Worm (Caenorhabditis elegans): ENCODE data around the gene ints-7.

Gene ints-7

DNA sequence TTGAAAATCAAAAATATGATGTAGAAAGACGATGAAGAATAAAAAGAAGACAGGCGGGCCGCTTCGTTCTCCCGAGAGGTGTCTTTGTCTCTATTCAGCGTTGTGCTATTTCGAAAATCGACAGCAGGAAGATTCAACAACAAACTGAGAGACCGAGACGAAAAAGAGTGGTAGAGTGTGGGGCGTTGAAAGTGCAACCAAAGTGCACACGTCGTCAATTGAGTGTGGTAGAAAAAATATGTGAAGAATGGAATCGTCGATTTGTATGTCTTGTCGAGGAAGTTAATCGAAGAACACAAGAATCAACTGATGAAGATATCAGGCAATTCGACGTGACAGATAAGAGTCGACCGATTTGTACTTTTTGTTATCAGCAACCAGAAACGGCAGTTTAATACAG, 36.5 kb downstream of the ints-7 start:
- TF ChIP-seq sem-4 (tag; optimal IDR thresholded peaks at IDR 0.05) (peak; percentile 35), lin-13 (GFP tag; optimal IDR thresholded peaks at IDR 0.05) (peak; percentile 35), unc-39 (tag; optimal IDR thresholded peaks at IDR 0.05) (no peak), ZK546.5 (tag; optimal IDR thresholded peaks at IDR 0.05) (no peak), unc-55 (GFP tag; optimal IDR thresholded peaks at IDR 0.05) (peak; percentile 46), nhr-21 (tag; optimal IDR thresholded peaks at IDR 0.05) (peak; percentile 78), gmeb-1 (tag; optimal IDR thresholded peaks at IDR 0.05) (peak; percentile 46), sma-3 (GFP tag; optimal IDR thresholded peaks at IDR 0.05) (peak; percentile 89), C34F6.9 (tag; optimal IDR thresholded peaks at IDR 0.05) (peak; percentile 47), ama-1 (optimal IDR thresholded peaks at IDR 0.05) (no peak), ceh-16 (tag; optimal IDR thresholded peaks at IDR 0.05) (no peak), elt-1 (tag; optimal IDR thresholded peaks at IDR 0.05) (no peak), F13H6.1 (tag; optimal IDR thresholded peaks at IDR 0.05) (peak; percentile 82), alr-1 (tag; optimal IDR thresholded peaks at IDR 0.05) (no peak), egl-27 (tag; optimal IDR thresholded peaks at IDR 0.05) (peak; percentile 71), crh-2 (tag; optimal IDR thresholded peaks at IDR 0.05) (peak; percentile 91), R02D3.7 (tag; optimal IDR thresholded peaks at IDR 0.05) (no peak), fos-1 (tag; optimal IDR thresholded peaks at IDR 0.05) (peak; percentile 81), nhr-129 (tag; optimal IDR thresholded peaks at IDR 0.05) (peak; percentile 69), lsy-2 (tag; optimal IDR thresholded peaks at IDR 0.05) (peak; percentile 17 to 60), mdl-1 (tag; optimal IDR thresholded peaks at IDR 0.05) (peak in 1 of 2 experiments; percentile 41), nhr-25 (tag; optimal IDR thresholded peaks at IDR 0.05) (peak; percentile 80), blmp-1 (tag; optimal IDR thresholded peaks at IDR 0.05; ENCODE audit: insufficient read depth) (peak; percentile 65), zag-1 (tag; optimal IDR thresholded peaks at IDR 0.05) (no peak), sma-9 (GFP tag; optimal IDR thresholded peaks at IDR 0.05) (peak; percentile 97), sma-9 (tag; optimal IDR thresholded peaks at IDR 0.05) (no peak)

DNA sequence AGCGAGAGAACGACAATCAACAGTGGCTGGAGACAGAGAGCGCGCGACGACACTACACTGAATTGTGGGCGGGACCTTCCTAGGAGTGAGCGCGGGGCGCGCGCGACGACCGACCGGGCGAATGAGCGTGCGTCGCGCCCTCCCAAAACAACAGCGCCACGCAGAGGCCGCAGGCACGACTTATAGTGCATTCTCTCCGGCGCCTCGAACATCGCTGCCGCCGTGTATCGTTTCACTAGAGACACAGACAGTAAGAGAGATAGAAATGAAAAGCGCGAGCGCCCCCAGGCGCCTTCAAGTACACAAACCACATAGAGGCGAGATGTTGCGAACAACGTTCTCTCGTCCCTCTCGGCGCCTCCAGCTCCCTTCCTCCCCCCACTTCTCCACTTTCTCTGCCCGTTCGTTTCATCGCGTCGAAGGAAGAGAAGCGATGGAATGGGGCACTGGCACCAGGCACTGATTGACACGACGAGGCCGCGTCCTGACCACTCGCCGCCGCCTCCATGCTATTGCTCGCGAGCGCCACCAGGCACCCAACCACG, 37.3 kb downstream of the ints-7 start:
- TF ChIP-seq ztf-1 (GFP tag; conservative IDR thresholded peaks at IDR 0.05) (no peak), ztf-4 (tag; optimal IDR thresholded peaks at IDR 0.05) (peak; percentile 81), nhr-237 (tag; optimal IDR thresholded peaks at IDR 0.05) (peak; percentile 28), lsy-2 (tag; optimal IDR thresholded peaks at IDR 0.05) (peak in 1 of 2 experiments; percentile 73), nhr-21 (tag; optimal IDR thresholded peaks at IDR 0.05) (peak; percentile 90), zag-1 (tag; optimal IDR thresholded peaks at IDR 0.05) (peak; percentile 77), nhr-12 (tag; optimal IDR thresholded peaks at IDR 0.05) (no peak), C34F6.9 (tag; optimal IDR thresholded peaks at IDR 0.05) (peak; percentile 73), crh-2 (tag; optimal IDR thresholded peaks at IDR 0.05) (peak; percentile 85), peb-1 (tag; optimal IDR thresholded peaks at IDR 0.05) (peak; percentile 76), ztf-11 (tag; optimal IDR thresholded peaks at IDR 0.05) (no peak), ama-1 (optimal IDR thresholded peaks at IDR 0.05) (no peak), lin-39 (tag; optimal IDR thresholded peaks at IDR 0.05) (no peak), lin-13 (GFP tag; optimal IDR thresholded peaks at IDR 0.05) (peak; percentile 80), unc-62 (GFP tag; optimal IDR thresholded peaks at IDR 0.05) (no peak), unc-39 (tag; optimal IDR thresholded peaks at IDR 0.05) (no peak), sma-3 (GFP tag; optimal IDR thresholded peaks at IDR 0.05) (peak; percentile 78), ceh-16 (tag; optimal IDR thresholded peaks at IDR 0.05) (peak; percentile 82), mab-5 (tag; optimal IDR thresholded peaks at IDR 0.05) (no peak), nhr-77 (tag; optimal IDR thresholded peaks at IDR 0.05) (no peak), snpc-4 (tag; optimal IDR thresholded peaks at IDR 0.05) (peak; percentile 51), mbf-1 (tag; optimal IDR thresholded peaks at IDR 0.05) (no peak), alr-1 (tag; optimal IDR thresholded peaks at IDR 0.05) (no peak), nhr-11 (tag; optimal IDR thresholded peaks at IDR 0.05) (peak; percentile 64), gmeb-1 (tag; optimal IDR thresholded peaks at IDR 0.05) (peak; percentile 25), nhr-23 (tag; optimal IDR thresholded peaks at IDR 0.05) (no peak), sma-9 (GFP tag; optimal IDR thresholded peaks at IDR 0.05) (peak; percentile 96), sma-9 (tag; optimal IDR thresholded peaks at IDR 0.05) (peak; percentile 57), F13H6.1 (tag; optimal IDR thresholded peaks at IDR 0.05) (peak; percentile 97), blmp-1 (tag; optimal IDR thresholded peaks at IDR 0.05; ENCODE audit: insufficient read depth) (peak; percentile 89), elt-3 (tag; optimal IDR thresholded peaks at IDR 0.05) (no peak), ZK546.5 (tag; optimal IDR thresholded peaks at IDR 0.05) (peak; percentile 36), sem-4 (tag; optimal IDR thresholded peaks at IDR 0.05) (peak; percentile 91), ceh-82 (tag; optimal IDR thresholded peaks at IDR 0.05) (peak; percentile 4), lin-11 (tag; optimal IDR thresholded peaks at IDR 0.05) (no peak), elt-1 (tag; optimal IDR thresholded peaks at IDR 0.05) (no peak), fos-1 (tag; optimal IDR thresholded peaks at IDR 0.05) (peak; percentile 50), egl-27 (tag; optimal IDR thresholded peaks at IDR 0.05) (peak; percentile 88), dmd-4 (tag; optimal IDR thresholded peaks at IDR 0.05) (peak; percentile 49), nhr-129 (tag; optimal IDR thresholded peaks at IDR 0.05) (peak; percentile 61), unc-55 (GFP tag; optimal IDR thresholded peaks at IDR 0.05) (peak; percentile 73), nhr-25 (tag; optimal IDR thresholded peaks at IDR 0.05) (peak; percentile 87), mdl-1 (tag; optimal IDR thresholded peaks at IDR 0.05) (peak; percentile 83 to 87), R02D3.7 (tag; optimal IDR thresholded peaks at IDR 0.05) (no peak), Y55F3AM.14 (GFP tag; optimal IDR thresholded peaks at IDR 0.05) (peak; percentile 92), nhr-10 (tag; optimal IDR thresholded peaks at IDR 0.05) (no peak), nhr-6 (tag; optimal IDR thresholded peaks at IDR 0.05) (peak; percentile 37), aly-2 (tag; optimal IDR thresholded peaks at IDR 0.05) (no peak)

All from whole organism, L2 larva.